Fruit fly (Drosophila melanogaster): ENCODE data around the gene CG46521.
"Not testable (repeated sequence)": the region's sequence is repeated elsewhere in the genome, so short reads cannot be mapped to it uniquely, and the experiment has no call there.

Gene CG46521

dm6 chrX:22241272-22241671 lies at the start of gene CG46521:
Gene CG46521 (plus strand): TSS chrX:22241572.
- TF ChIP-seq CG8632, topi, Sox15 (GFP tag; optimal IDR thresholded peaks at IDR 0.05): not testable (repeated sequence)

DNA sequence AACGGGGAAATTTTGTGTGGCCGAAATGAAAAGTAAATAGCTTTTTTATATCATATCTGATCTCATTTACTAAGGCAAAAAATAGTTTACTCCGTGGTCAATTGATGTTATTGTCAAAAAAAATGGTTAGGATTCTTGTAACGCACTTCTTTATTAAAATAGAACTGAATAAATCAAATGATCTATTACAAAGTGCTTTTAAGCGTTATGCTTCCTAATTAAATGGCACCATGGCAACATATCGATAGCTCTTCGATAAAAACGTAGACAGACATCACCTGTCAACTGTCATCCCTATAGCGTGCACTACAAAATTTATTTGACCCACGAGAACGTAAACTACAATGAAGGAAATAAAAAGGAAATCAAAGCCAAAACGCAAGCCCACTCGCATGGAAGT lies 49.4 kb upstream of the CG46521 start, which contains the start of gene CG46513:
TSS of gene CG46513 (plus strand) at position 301 of the 400 bp plus-strand sequence.
- TF ChIP-seq Ets96B (tag; optimal IDR thresholded peaks at IDR 0.05); CG9139 (GFP tag; optimal IDR thresholded peaks at IDR 0.05); esn (GFP tag; optimal IDR thresholded peaks at IDR 0.05): not testable (repeated sequence)

DNA sequence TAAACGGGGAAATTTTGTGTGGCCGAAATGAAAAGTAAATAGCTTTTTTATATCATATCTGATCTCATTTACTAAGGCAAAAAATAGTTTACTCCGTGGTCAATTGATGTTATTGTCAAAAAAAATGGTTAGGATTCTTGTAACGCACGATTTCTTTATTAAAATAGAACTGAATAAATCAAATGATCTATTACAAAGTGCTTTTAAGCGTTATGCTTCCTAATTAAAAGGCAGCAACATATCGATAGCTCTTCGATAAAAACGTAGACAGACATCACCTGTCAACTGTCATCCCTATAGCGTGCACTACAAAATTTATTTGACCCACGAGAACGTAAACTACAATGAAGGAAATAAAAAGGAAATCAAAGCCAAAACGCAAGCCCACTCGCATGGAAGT lies 44.5 kb upstream of the CG46521 start, which contains the start of gene CG46514:
TSS of gene CG46514 (plus strand) at position 301 of the 400 bp plus-strand sequence.
- not testable (repeated sequence) for TF ChIP-seq spab (GFP tag; optimal IDR thresholded peaks at IDR 0.05); CG8319 (GFP tag; optimal IDR thresholded peaks at IDR 0.05); eg (GFP tag; IDR thresholded peaks at IDR 0.05)

DNA sequence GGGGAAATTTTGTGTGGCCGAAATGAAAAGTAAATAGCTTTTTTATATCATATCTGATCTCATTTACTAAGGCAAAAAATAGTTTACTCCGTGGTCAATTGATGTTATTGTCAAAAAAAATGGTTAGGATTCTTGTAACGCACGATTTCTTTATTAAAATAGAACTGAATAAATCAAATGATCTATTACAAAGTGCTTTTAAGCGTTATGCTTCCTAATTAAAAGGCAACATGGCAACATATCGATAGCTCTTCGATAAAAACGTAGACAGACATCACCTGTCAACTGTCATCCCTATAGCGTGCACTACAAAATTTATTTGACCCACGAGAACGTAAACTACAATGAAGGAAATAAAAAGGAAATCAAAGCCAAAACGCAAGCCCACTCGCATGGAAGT lies 39.5 kb upstream of the CG46521 start, which contains the start of gene CG46515:
TSS of gene CG46515 (plus strand) at position 301 of the 400 bp plus-strand sequence.
- not testable (repeated sequence) for TF ChIP-seq Eip78C (GFP tag); Met (GFP tag; optimal IDR thresholded peaks at IDR 0.05); CG1621 (tag; optimal IDR thresholded peaks at IDR 0.05)

DNA sequence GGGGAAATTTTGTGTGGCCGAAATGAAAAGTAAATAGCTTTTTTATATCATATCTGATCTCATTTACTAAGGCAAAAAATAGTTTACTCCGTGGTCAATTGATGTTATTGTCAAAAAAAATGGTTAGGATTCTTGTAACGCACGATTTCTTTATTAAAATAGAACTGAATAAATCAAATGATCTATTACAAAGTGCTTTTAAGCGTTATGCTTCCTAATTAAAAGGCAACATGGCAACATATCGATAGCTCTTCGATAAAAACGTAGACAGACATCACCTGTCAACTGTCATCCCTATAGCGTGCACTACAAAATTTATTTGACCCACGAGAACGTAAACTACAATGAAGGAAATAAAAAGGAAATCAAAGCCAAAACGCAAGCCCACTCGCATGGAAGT lies 29.3 kb upstream of the CG46521 start, which contains the start of gene CG46516:
TSS of gene CG46516 (plus strand) at position 301 of the 400 bp plus-strand sequence.
- not testable (repeated sequence) for TF ChIP-seq spab (GFP tag; optimal IDR thresholded peaks at IDR 0.05); Gug (GFP tag; IDR thresholded peaks at IDR 0.05); CG6808 (GFP tag; optimal IDR thresholded peaks at IDR 0.05)

DNA sequence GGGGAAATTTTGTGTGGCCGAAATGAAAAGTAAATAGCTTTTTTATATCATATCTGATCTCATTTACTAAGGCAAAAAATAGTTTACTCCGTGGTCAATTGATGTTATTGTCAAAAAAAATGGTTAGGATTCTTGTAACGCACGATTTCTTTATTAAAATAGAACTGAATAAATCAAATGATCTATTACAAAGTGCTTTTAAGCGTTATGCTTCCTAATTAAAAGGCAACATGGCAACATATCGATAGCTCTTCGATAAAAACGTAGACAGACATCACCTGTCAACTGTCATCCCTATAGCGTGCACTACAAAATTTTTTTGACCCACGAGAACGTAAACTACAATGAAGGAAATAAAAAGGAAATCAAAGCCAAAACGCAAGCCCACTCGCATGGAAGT lies 24.3 kb upstream of the CG46521 start, which contains the start of gene CG46517:
TSS of gene CG46517 (plus strand) at position 301 of the 400 bp plus-strand sequence.
- TF ChIP-seq lz, pdm3, fd59A (GFP tag; optimal IDR thresholded peaks at IDR 0.05): not testable (repeated sequence)

DNA sequence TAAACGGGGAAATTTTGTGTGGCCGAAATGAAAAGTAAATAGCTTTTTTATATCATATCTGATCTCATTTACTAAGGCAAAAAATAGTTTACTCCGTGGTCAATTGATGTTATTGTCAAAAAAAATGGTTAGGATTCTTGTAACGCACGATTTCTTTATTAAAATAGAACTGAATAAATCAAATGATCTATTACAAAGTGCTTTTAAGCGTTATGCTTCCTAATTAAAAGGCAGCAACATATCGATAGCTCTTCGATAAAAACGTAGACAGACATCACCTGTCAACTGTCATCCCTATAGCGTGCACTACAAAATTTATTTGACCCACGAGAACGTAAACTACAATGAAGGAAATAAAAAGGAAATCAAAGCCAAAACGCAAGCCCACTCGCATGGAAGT lies 15.1 kb upstream of the CG46521 start, which contains the start of gene CG46518:
TSS of gene CG46518 (plus strand) at position 301 of the 400 bp plus-strand sequence.
- not testable (repeated sequence) for TF ChIP-seq CG6854 (GFP tag; optimal IDR thresholded peaks at IDR 0.05); CG16779 (tag; optimal IDR thresholded peaks at IDR 0.05); CG10669 (GFP tag; optimal IDR thresholded peaks at IDR 0.05)

DNA sequence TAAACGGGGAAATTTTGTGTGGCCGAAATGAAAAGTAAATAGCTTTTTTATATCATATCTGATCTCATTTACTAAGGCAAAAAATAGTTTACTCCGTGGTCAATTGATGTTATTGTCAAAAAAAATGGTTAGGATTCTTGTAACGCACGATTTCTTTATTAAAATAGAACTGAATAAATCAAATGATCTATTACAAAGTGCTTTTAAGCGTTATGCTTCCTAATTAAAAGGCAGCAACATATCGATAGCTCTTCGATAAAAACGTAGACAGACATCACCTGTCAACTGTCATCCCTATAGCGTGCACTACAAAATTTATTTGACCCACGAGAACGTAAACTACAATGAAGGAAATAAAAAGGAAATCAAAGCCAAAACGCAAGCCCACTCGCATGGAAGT lies 10.1 kb upstream of the CG46521 start, which contains the start of gene CG46519:
TSS of gene CG46519 (plus strand) at position 301 of the 400 bp plus-strand sequence.
- TF ChIP-seq pdm3 (GFP tag; optimal IDR thresholded peaks at IDR 0.05); dsx (GFP tag; optimal IDR thresholded peaks at IDR 0.05; ENCODE audit: poor library complexity, severe bottlenecking); Sox15 (GFP tag; optimal IDR thresholded peaks at IDR 0.05): not testable (repeated sequence)

DNA sequence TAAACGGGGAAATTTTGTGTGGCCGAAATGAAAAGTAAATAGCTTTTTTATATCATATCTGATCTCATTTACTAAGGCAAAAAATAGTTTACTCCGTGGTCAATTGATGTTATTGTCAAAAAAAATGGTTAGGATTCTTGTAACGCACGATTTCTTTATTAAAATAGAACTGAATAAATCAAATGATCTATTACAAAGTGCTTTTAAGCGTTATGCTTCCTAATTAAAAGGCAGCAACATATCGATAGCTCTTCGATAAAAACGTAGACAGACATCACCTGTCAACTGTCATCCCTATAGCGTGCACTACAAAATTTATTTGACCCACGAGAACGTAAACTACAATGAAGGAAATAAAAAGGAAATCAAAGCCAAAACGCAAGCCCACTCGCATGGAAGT lies 5.1 kb upstream of the CG46521 start, which contains the start of gene CG46520:
TSS of gene CG46520 (plus strand) at position 301 of the 400 bp plus-strand sequence.
- not testable (repeated sequence) for TF ChIP-seq Eip78C (GFP tag); fkh (GFP tag; optimal IDR thresholded peaks at IDR 0.05); Sox14 (GFP tag; optimal IDR thresholded peaks at IDR 0.05)
